Fruit fly (Drosophila melanogaster) whole organism, embryonic: ENCODE measurements around the gene CG4757.

Source experiments
- CG11696 ChIP-seq: fragments of 200-800 bp; sonication (Bioruptor generic); IDR thresholded peaks from 2 replicates; pipeline ENCODE4 v1.3.6; 2022; ENCODE audit warnings: missing biosample characterization, missing genetic modification characterization
- CG12659 ChIP-seq: fragments of 200-800 bp; sonication (Bioruptor generic); optimal IDR thresholded peaks from 3 replicates; lab custom pipeline; 2017; ENCODE audit warnings: mild to moderate bottlenecking, missing biosample characterization, missing genetic modification reagents, missing genetic modification characterization
- CG14441 ChIP-seq: fragments of 200-800 bp; sonication (Bioruptor generic); IDR thresholded peaks from 2 replicates; pipeline ENCODE4 v1.3.6; 2022; ENCODE audit warnings: missing biosample characterization, missing genetic modification characterization
- CG15269 ChIP-seq: fragments of 200-800 bp; sonication (Bioruptor generic); optimal IDR thresholded peaks from 2 replicates; lab custom pipeline; 2018; ENCODE audit warnings: missing biosample characterization, mild to moderate bottlenecking, missing genetic modification characterization, moderate library complexity
- CG1529 ChIP-seq: fragments of 200-800 bp; sonication (Bioruptor generic); optimal IDR thresholded peaks from 3 replicates; lab custom pipeline; 2018; ENCODE audit warnings: missing biosample characterization, missing genetic modification characterization
- CG16815 ChIP-seq: fragments of 200-800 bp; sonication (Bioruptor generic); optimal IDR thresholded peaks from 3 replicates; lab custom pipeline; 2017; ENCODE audit warnings: missing biosample characterization, mild to moderate bottlenecking, missing genetic modification characterization
- CG1832 ChIP-seq: fragments of 200-800 bp; sonication (Bioruptor generic); optimal IDR thresholded peaks from 2 replicates; lab custom pipeline; 2017; ENCODE audit warnings: missing biosample characterization, mild to moderate bottlenecking, missing genetic modification characterization, inconsistent platforms
- CG2678 ChIP-seq: fragments of 200-800 bp; sonication (Bioruptor generic); optimal IDR thresholded peaks from 3 replicates; lab custom pipeline; 2019; ENCODE audit warnings: missing biosample characterization, mild to moderate bottlenecking, missing genetic modification characterization, moderate library complexity
- CG2889 ChIP-seq: fragments of 200-800 bp; sonication (Bioruptor generic); IDR thresholded peaks from 3 replicates; pipeline ENCODE4 v1.3.6; 2022; ENCODE audit warnings: missing biosample characterization, missing genetic modification characterization
- CG32532 ChIP-seq: fragments of 200-800 bp; sonication (Bioruptor generic); IDR thresholded peaks from 2 replicates; pipeline ENCODE4 v1.3.6; 2022; ENCODE audit warnings: missing biosample characterization, missing genetic modification characterization
- CG3847 ChIP-seq: fragments of 200-800 bp; sonication (Bioruptor generic); IDR thresholded peaks from 2 replicates; pipeline ENCODE4 v1.3.6; 2022; ENCODE audit warnings: missing biosample characterization, missing genetic modification characterization
- CG6654 ChIP-seq: fragments of 200-800 bp; sonication (Bioruptor generic); optimal IDR thresholded peaks from 2 replicates; lab custom pipeline; 2017; ENCODE audit warnings: missing biosample characterization, mild to moderate bottlenecking, missing genetic modification characterization
- CG7928 ChIP-seq: fragments of 200-800 bp; sonication (Bioruptor generic); optimal IDR thresholded peaks from 2 replicates; lab custom pipeline; 2017; ENCODE audit warnings: missing biosample characterization, mild to moderate bottlenecking, missing genetic modification characterization
- Dip3 ChIP-seq: fragments of 200-800 bp; sonication (Bioruptor generic); optimal IDR thresholded peaks from 3 replicates; lab custom pipeline; 2016; ENCODE audit warnings: missing biosample characterization, missing genetic modification characterization
- Doc3 ChIP-seq: fragments of 200-800 bp; sonication (Bioruptor generic); IDR thresholded peaks from 3 replicates; pipeline ENCODE4 v1.3.6; 2022; ENCODE audit warnings: missing biosample characterization, missing genetic modification characterization; ENCODE audit not compliant: partially characterized antibody
- Dp ChIP-seq: fragments of 200-800 bp; sonication (Bioruptor generic); optimal IDR thresholded peaks from 2 replicates; lab custom pipeline; 2018; ENCODE audit warnings: missing biosample characterization, mild to moderate bottlenecking, missing genetic modification characterization, moderate library complexity
- GATAe ChIP-seq: fragments of 200-800 bp; sonication (Bioruptor generic); conservative IDR thresholded peaks from 2 replicates; pipeline ENCODE4 v1.3.6; 2022; ENCODE audit warnings: missing biosample characterization, missing genetic modification characterization
- HHEX ChIP-seq: fragments of 200-800 bp; sonication (Bioruptor generic); optimal IDR thresholded peaks from 3 replicates; lab custom pipeline; 2017; ENCODE audit warnings: missing biosample characterization, mild to moderate bottlenecking, missing genetic modification characterization, missing genetic modification reagents
- NC2α ChIP-seq: fragments of 200-800 bp; sonication (Bioruptor generic); optimal IDR thresholded peaks from 2 replicates; lab custom pipeline; 2016; ENCODE audit warnings: missing biosample characterization, missing genetic modification characterization
- NFAT ChIP-seq: fragments of 200-800 bp; sonication (Bioruptor generic); IDR thresholded peaks from 2 replicates; pipeline ENCODE4 v1.3.6; 2022; ENCODE audit warnings: missing biosample characterization, missing genetic modification characterization
- Nf-YB ChIP-seq: fragments of 200-800 bp; sonication (Bioruptor generic); optimal IDR thresholded peaks from 3 replicates; lab custom pipeline; 2019; ENCODE audit warnings: missing biosample characterization, mild to moderate bottlenecking, missing genetic modification characterization, moderate library complexity
- Pdp1 ChIP-seq, 2 experiments: fragments of 200-800 bp; sonication (Bioruptor generic); optimal IDR thresholded peaks; 3 replicates each; lab custom pipeline; 2016; ENCODE audit warnings: missing biosample characterization in 2 of 2, missing genetic modification characterization in 2 of 2, mild to moderate bottlenecking in 1 of 2, moderate library complexity in 1 of 2
- Rfx ChIP-seq: fragments of 200-800 bp; sonication (Bioruptor generic); IDR thresholded peaks from 2 replicates; pipeline ENCODE4 v1.3.6; 2022; ENCODE audit warnings: missing biosample characterization, missing genetic modification characterization
- Sry-β ChIP-seq: fragments of 200-800 bp; sonication (Bioruptor generic); optimal IDR thresholded peaks from 2 replicates; lab custom pipeline; 2018; ENCODE audit warnings: missing biosample characterization, mild to moderate bottlenecking, missing genetic modification characterization, moderate library complexity
- Tbp ChIP-seq: fragments of >200 bp; optimal IDR thresholded peaks from 2 replicates; lab custom pipeline; 2018; ENCODE audit warnings: missing biosample characterization, missing genetic modification characterization
- Vsx1 ChIP-seq: fragments of 200-800 bp; sonication (Bioruptor generic); optimal IDR thresholded peaks from 2 replicates; lab custom pipeline; 2017; ENCODE audit warnings: missing biosample characterization, mild to moderate bottlenecking, missing genetic modification characterization, missing genetic modification reagents
- Xbp1 ChIP-seq: fragments of 200-800 bp; sonication (Bioruptor generic); optimal IDR thresholded peaks from 3 replicates; lab custom pipeline; 2016; ENCODE audit warnings: missing biosample characterization, mild to moderate bottlenecking, missing genetic modification characterization
- amos ChIP-seq: fragments of 200-800 bp; sonication (Bioruptor generic); IDR thresholded peaks from 2 replicates; pipeline ENCODE4 v1.3.6; 2022; ENCODE audit warnings: missing biosample characterization, missing genetic modification characterization; ENCODE audit not compliant: partially characterized antibody
- ci ChIP-seq: fragments of 200-800 bp; sonication (Bioruptor generic); IDR thresholded peaks from 3 replicates; pipeline ENCODE4 v1.3.6; 2022; ENCODE audit warnings: missing biosample characterization, missing genetic modification characterization
- crol ChIP-seq: fragments of 200-800 bp; sonication (Bioruptor generic); IDR thresholded peaks from 2 replicates; pipeline ENCODE4 v1.3.6; 2022; ENCODE audit warnings: missing biosample characterization, missing genetic modification characterization
- dmrt99B ChIP-seq: fragments of 200-800 bp; sonication (Bioruptor generic); optimal IDR thresholded peaks from 2 replicates; lab custom pipeline; 2018; ENCODE audit warnings: missing biosample characterization, mild to moderate bottlenecking, missing genetic modification characterization, moderate library complexity
- en ChIP-seq: fragments of 200-800 bp; sonication (Bioruptor generic); optimal IDR thresholded peaks from 2 replicates; lab custom pipeline; 2016; ENCODE audit warnings: missing biosample characterization, missing genetic modification characterization
- eve ChIP-seq, 2 experiments: fragments of >200 bp; optimal IDR thresholded peaks; 2 replicates each; lab custom pipeline; 2017; ENCODE audit warnings: missing biosample characterization in 2 of 2, missing genetic modification characterization in 2 of 2
- fd96Cb ChIP-seq: fragments of 200-800 bp; sonication (Bioruptor generic); optimal IDR thresholded peaks from 2 replicates; lab custom pipeline; 2018; ENCODE audit warnings: missing biosample characterization, mild to moderate bottlenecking, missing genetic modification characterization, moderate library complexity
- fru ChIP-seq: fragments of >200 bp; optimal IDR thresholded peaks from 2 replicates; lab custom pipeline; 2017
- gfzf ChIP-seq: fragments of 200-800 bp; sonication (Bioruptor generic); optimal IDR thresholded peaks from 2 replicates; lab custom pipeline; 2016; ENCODE audit warnings: missing biosample characterization, mild to moderate bottlenecking, missing genetic modification characterization, moderate library complexity
- hkb ChIP-seq, 2 experiments: fragments of 200-800 bp in 1 of 2; fragments of >200 bp in 1 of 2; sonication (Bioruptor generic) in 1 of 2; IDR thresholded peaks in 1 of 2; optimal IDR thresholded peaks in 1 of 2; 2 replicates each; pipeline versions ENCODE4 v1.3.6 to Lab custom; 2017 to 2022; ENCODE audit warnings: missing biosample characterization in 1 of 2, missing genetic modification characterization in 1 of 2
- hth ChIP-seq: fragments of >200 bp; optimal IDR thresholded peaks from 2 replicates; lab custom pipeline; 2017; ENCODE audit warnings: inconsistent platforms
- oc ChIP-seq: fragments of 200-800 bp; sonication (Bioruptor generic); optimal IDR thresholded peaks from 2 replicates; lab custom pipeline; 2018; ENCODE audit warnings: missing biosample characterization, mild to moderate bottlenecking, missing genetic modification characterization, moderate library complexity
- odd ChIP-seq: fragments of 200-800 bp; sonication (Bioruptor generic); optimal IDR thresholded peaks from 2 replicates; lab custom pipeline; 2017; ENCODE audit warnings: missing biosample characterization, mild to moderate bottlenecking, missing genetic modification characterization
- pnt ChIP-seq: fragments of 200-800 bp; sonication (Bioruptor generic); optimal IDR thresholded peaks from 3 replicates; lab custom pipeline; 2016; ENCODE audit warnings: missing biosample characterization, missing genetic modification characterization
- run ChIP-seq: fragments of 200-800 bp; sonication (Bioruptor generic); optimal IDR thresholded peaks from 3 replicates; lab custom pipeline; 2018; ENCODE audit warnings: missing biosample characterization, mild to moderate bottlenecking, missing genetic modification characterization
- scrt ChIP-seq: fragments of 200-800 bp; sonication (Bioruptor generic); optimal IDR thresholded peaks from 2 replicates; lab custom pipeline; 2018; ENCODE audit warnings: missing biosample characterization, mild to moderate bottlenecking, missing genetic modification characterization, moderate library complexity
- sug ChIP-seq: fragments of 200-800 bp; optimal IDR thresholded peaks from 2 replicates; lab custom pipeline; 2019; ENCODE audit warnings: missing biosample characterization, mild to moderate bottlenecking, missing genetic modification characterization, moderate library complexity
- tup ChIP-seq: fragments of 200-800 bp; sonication (Bioruptor generic); optimal IDR thresholded peaks from 2 replicates; lab custom pipeline; 2016; ENCODE audit warnings: missing biosample characterization, mild to moderate bottlenecking, missing genetic modification characterization, moderate library complexity
- twi ChIP-seq: fragments of 200-800 bp; optimal IDR thresholded peaks from 2 replicates; lab custom pipeline; 2019; ENCODE audit warnings: missing biosample characterization, mild to moderate bottlenecking, missing genetic modification characterization, moderate library complexity
- vvl ChIP-seq: fragments of 200-800 bp; sonication (Bioruptor generic); IDR thresholded peaks from 2 replicates; pipeline ENCODE4 v1.3.6; 2022; ENCODE audit warnings: missing biosample characterization, missing genetic modification characterization
- wdn ChIP-seq: fragments of 200-800 bp; sonication (Bioruptor generic); IDR thresholded peaks from 2 replicates; pipeline ENCODE4 v1.3.6; 2022; ENCODE audit warnings: missing biosample characterization, missing genetic modification characterization
- zfh2 ChIP-seq: fragments of 200-800 bp; sonication (Bioruptor generic); optimal IDR thresholded peaks from 2 replicates; lab custom pipeline; 2016; ENCODE audit warnings: missing biosample characterization, missing genetic modification characterization

The CG4757 gene

dm6 chr3R:11211291-11212061, 50.5 kb downstream of the CG4757 start (continued):
- TF ChIP-seq zfh2 (peak; percentile 81), odd (GFP tag; lab: Kevin White, UChicago) (no peak), NFAT (GFP tag; lab: Robert Waterston, UW) (peak; percentile 87), CG14441 (peak; percentile 83), CG12659 (GFP tag; lab: Kevin White, UChicago) (peak; percentile 76), amos (GFP tag; lab: Robert Waterston, UW) (peak; percentile 23; the same call in 1 of the 2 replicates), Tbp (no peak), vvl (GFP tag; lab: Robert Waterston, UW) (peak; percentile 81), Sry-β (GFP tag; lab: Kevin White, UChicago) (peak; percentile 90), eve (GFP tag; optimal IDR thresholded peaks at IDR 0.05; lab: Kevin White, UChicago) (no peak), CG2889 (GFP tag; lab: Robert Waterston, UW) (peak; percentile 64), CG15269 (peak; percentile 70), Doc3 (GFP tag; lab: Robert Waterston, UW) (no peak; the same call in 2 of the 3 replicates), sug (tag; lab: Kevin White, UChicago) (peak; percentile 88), CG7928 (GFP tag; lab: Kevin White, UChicago) (no peak), pnt (GFP tag; lab: Kevin White, UChicago) (peak; percentile 63), Dp (GFP tag; lab: Kevin White, UChicago) (no peak), run (no peak), NC2α (peak; percentile 37), Pdp1 (GFP tag; optimal IDR thresholded peaks at IDR 0.05; lab: Kevin White, UChicago) (peak; percentile 74 to 81), Rfx (peak; percentile 91), ci (GFP tag; lab: Robert Waterston, UW) (peak; percentile 65), Xbp1 (GFP tag; lab: Kevin White, UChicago) (peak; percentile 82), fru (lab: Kevin White, UChicago) (no peak), HHEX (GFP tag; lab: Kevin White, UChicago) (peak; percentile 60), CG2678 (tag; lab: Kevin White, UChicago) (peak; percentile 76), en (GFP tag; lab: Kevin White, UChicago) (no peak), Nf-YB (peak; percentile 9), CG1832 (GFP tag; lab: Kevin White, UChicago) (peak; percentile 43), twi (tag; lab: Kevin White, UChicago) (peak; percentile 6), CG3847 (GFP tag; lab: Robert Waterston, UW) (peak; percentile 56), CG11696 (0 out of 2 replicates have a peak, but pooled peaks have one; percentile 17), gfzf (no peak), dmrt99B (tag; lab: Kevin White, UChicago) (peak; percentile 74), fd96Cb (tag; lab: Kevin White, UChicago) (peak; percentile 59), crol (GFP tag; lab: Robert Waterston, UW) (peak; percentile 56; the same call in 1 of the 2 replicates), Dip3 (peak; percentile 65), hkb (optimal IDR thresholded peaks at IDR 0.05; lab: Kevin White, UChicago) (no peak), hkb (GFP tag; IDR thresholded peaks at IDR 0.05; lab: Robert Waterston, UW) (peak; percentile 73), hth (lab: Kevin White, UChicago) (no peak), CG16815 (GFP tag; lab: Kevin White, UChicago) (peak; percentile 55), scrt (peak; percentile 99), CG1529 (GFP tag; lab: Kevin White, UChicago) (peak; percentile 11), CG32532 (GFP tag; lab: Robert Waterston, UW) (peak; percentile 90), CG6654 (GFP tag; lab: Kevin White, UChicago) (peak; percentile 19), oc (tag; lab: Kevin White, UChicago) (no peak), Vsx1 (peak; percentile 42), tup (GFP tag; lab: Kevin White, UChicago) (no peak), GATAe (GFP tag; lab: Robert Waterston, UW) (no peak), wdn (peak; percentile 57)
